Fruit fly (Drosophila melanogaster) whole organism, pupa: Measurements from ENCODE around the gene CG15201.
A peak's percentile ranks its signal among the peaks of the same experiment; 100 is the strongest.

Source experiments
- CG13204 ChIP-seq: fragments of 200-800 bp; sonication (Bioruptor generic); optimal IDR thresholded peaks from 2 replicates; lab custom pipeline; 2018; ENCODE audit warnings: missing biosample characterization, mild to moderate bottlenecking, missing genetic modification characterization, moderate library complexity
- CG32121 ChIP-seq: fragments of 200-800 bp; sonication (Bioruptor generic); IDR thresholded peaks from 2 replicates; pipeline ENCODE4 v1.3.6; 2022; ENCODE audit warnings: missing biosample characterization, missing genetic modification characterization
- CG34367 ChIP-seq: fragments of 200-800 bp; sonication (Bioruptor generic); optimal IDR thresholded peaks from 2 replicates; lab custom pipeline; 2018; ENCODE audit warnings: missing biosample characterization, mild to moderate bottlenecking, missing genetic modification characterization
- CG4496 ChIP-seq: fragments of 200-800 bp; sonication (Bioruptor generic); IDR thresholded peaks from 3 replicates; pipeline ENCODE4 v1.3.6; 2022; ENCODE audit warnings: missing biosample characterization, missing genetic modification characterization
- CG8301 ChIP-seq: fragments of 200-800 bp; sonication (Bioruptor generic); optimal IDR thresholded peaks from 2 replicates; lab custom pipeline; 2018; ENCODE audit warnings: missing biosample characterization, mild to moderate bottlenecking, missing genetic modification characterization
- EcR ChIP-seq: fragments of 200-800 bp; sonication (Bioruptor generic); optimal IDR thresholded peaks from 3 replicates; lab custom pipeline; 2019; ENCODE audit warnings: missing biosample characterization, missing genetic modification characterization, mild to moderate bottlenecking, moderate library complexity, missing genetic modification reagents
- Ets98B ChIP-seq: fragments of 200-800 bp; sonication (Bioruptor generic); IDR thresholded peaks from 2 replicates; pipeline ENCODE4 v1.3.6; 2022; ENCODE audit warnings: missing biosample characterization, missing genetic modification characterization
- fd96Ca ChIP-seq: fragments of 200-800 bp; sonication (Bioruptor generic); IDR thresholded peaks from 3 replicates; pipeline ENCODE4 v1.3.6; 2022; ENCODE audit warnings: missing biosample characterization, missing genetic modification characterization
- rn ChIP-seq: fragments of 200-800 bp; sonication (Bioruptor generic); IDR thresholded peaks from 2 replicates; pipeline ENCODE4 v1.3.6; 2022; ENCODE audit warnings: missing biosample characterization, missing genetic modification characterization

DNA sequence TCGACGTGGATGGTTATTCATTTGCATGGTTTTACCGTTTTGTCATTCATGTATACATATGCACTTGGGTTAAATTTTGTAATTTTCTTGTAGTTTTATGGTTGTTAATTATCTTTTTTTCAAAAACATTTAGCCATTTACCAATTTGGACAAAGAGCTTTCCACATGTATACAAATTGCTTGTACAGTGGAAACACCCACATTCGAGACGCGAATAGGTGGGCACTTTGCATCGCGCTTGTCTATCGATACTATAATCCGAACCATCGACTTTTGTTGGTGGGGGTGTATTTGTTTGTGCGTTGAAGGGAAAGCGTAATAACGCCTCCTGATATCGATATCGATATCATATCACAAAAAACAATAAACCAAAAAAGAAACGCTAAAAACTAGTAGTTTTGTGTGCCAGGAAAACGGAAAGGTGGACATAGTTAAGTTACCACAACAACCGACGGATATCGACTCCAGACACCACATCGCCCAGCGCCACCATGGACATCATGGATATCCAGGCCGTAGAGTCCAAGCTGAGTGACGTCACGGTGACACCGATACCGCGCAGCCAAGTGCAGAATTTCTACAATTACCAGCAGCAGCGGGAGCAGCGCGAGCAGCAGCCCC is 6.2 kb upstream of the CG15201 start, which contains the start of gene CDK2AP1:
- TF ChIP-seq EcR (GFP tag; lab: Kevin White, UChicago) (no peak), CG4496 (peak; percentile 37; the same call in 1 of the 3 replicates), CG32121 (GFP tag; lab: Robert Waterston, UW) (0 out of 2 replicates have a peak, but pooled peaks have one; percentile 15), CG8301 (no peak), fd96Ca (0 out of 3 replicates have a peak, but pooled peaks have one; percentile 25), rn (no peak), Ets98B (GFP tag; lab: Robert Waterston, UW) (no peak; the same call in 1 of the 2 replicates), CG34367 (tag; lab: Kevin White, UChicago) (no peak), CG13204 (GFP tag; lab: Kevin White, UChicago) (no peak)
